ENCODE assay signal across 4 worm cellular contexts in the genomic region with DNA sequence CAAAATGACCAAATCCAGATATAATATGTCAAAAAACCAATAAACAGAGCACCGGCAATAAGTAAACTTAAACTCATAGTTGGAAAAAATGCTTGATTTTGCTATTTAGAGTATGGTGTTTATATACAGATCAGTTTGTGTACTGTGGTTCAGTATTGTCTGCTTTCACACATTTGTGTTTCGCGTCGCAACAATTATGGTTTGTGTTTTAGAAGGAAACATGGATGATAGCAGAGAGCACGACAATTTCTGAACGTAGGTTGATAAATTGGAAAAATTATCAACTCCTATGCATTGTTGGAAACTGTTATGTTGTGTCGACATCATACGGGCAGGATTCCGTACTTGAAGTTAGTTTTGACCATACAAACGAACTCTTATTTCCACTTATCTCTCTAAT.
TF ChIP-seq lines count a peak whose summit lies in the region.

Gene cyp-13A4 (minus strand): TSS at position 77 of the 400 bp plus-strand sequence.

TF ChIP-seq in whole organism, L2 larva, 48 proteins besides CTCF, POLR2A, EP300 and RAD21:
- TF ChIP-seq elt-3 (tag; optimal IDR thresholded peaks at IDR 0.05; lab: Kevin White, UChicago) (no peak), fos-1 (tag; optimal IDR thresholded peaks at IDR 0.05; lab: Kevin White, UChicago) (peak; percentile 10), sma-9 (GFP tag; optimal IDR thresholded peaks at IDR 0.05; lab: Kevin White, UChicago) (peak; percentile 15), sma-9 (tag; optimal IDR thresholded peaks at IDR 0.05; lab: Kevin White, UChicago) (no peak)

TF ChIP-seq in whole organism, L3 larva, 47 proteins besides CTCF, POLR2A, EP300 and RAD21:
- TF ChIP-seq pqm-1 (tag; optimal IDR thresholded peaks at IDR 0.05; lab: Kevin White, UChicago) (peak; percentile 36), daf-12 (tag; optimal IDR thresholded peaks at IDR 0.05; lab: Kevin White, UChicago) (no peak), elt-2 (tag; optimal IDR thresholded peaks at IDR 0.05; lab: Kevin White, UChicago) (peak; percentile 18)

TF ChIP-seq in whole organism, L4 larva, 104 proteins besides CTCF, POLR2A, EP300 and RAD21 (continues in another document):
- no peak for TF ChIP-seq lin-15B (tag; optimal IDR thresholded peaks at IDR 0.05; lab: Kevin White, UChicago)
- peak; percentile 3 for TF ChIP-seq hlh-11 (tag; optimal IDR thresholded peaks at IDR 0.05; lab: Kevin White, UChicago)
- peak; percentile 13 for TF ChIP-seq nhr-102 (tag; optimal IDR thresholded peaks at IDR 0.05; lab: Kevin White, UChicago)
- TF ChIP-seq R02D3.7 (tag; optimal IDR thresholded peaks at IDR 0.05; lab: Kevin White, UChicago): no peak
- TF ChIP-seq ZK546.5 (tag; optimal IDR thresholded peaks at IDR 0.05; lab: Kevin White, UChicago): no peak
- no peak for TF ChIP-seq daf-12 (tag; optimal IDR thresholded peaks at IDR 0.05; lab: Kevin White, UChicago)
- no peak for TF ChIP-seq Y105C5A.15 (GFP tag; IDR thresholded peaks at IDR 0.05; lab: Robert Waterston, UW)
- no peak for TF ChIP-seq cey-2 (tag; optimal IDR thresholded peaks at IDR 0.05; lab: Kevin White, UChicago; ENCODE audit: borderline replicate concordance, insufficient read depth)
- no peak for TF ChIP-seq ztf-11 (tag; optimal IDR thresholded peaks at IDR 0.05; lab: Kevin White, UChicago)
- no peak for TF ChIP-seq daf-8 (GFP tag; IDR thresholded peaks at IDR 0.05; lab: Robert Waterston, UW)
- TF ChIP-seq snpc-4 (tag; optimal IDR thresholded peaks at IDR 0.05; lab: Kevin White, UChicago): no peak
- no peak for TF ChIP-seq Y48G9A.11 (GFP tag; IDR thresholded peaks at IDR 0.05; lab: Robert Waterston, UW)
- no peak for TF ChIP-seq T20F7.1 (GFP tag; optimal IDR thresholded peaks at IDR 0.05; lab: Kevin White, UChicago)
- no peak for TF ChIP-seq nhr-111 (GFP tag; optimal IDR thresholded peaks at IDR 0.05; lab: Kevin White, UChicago)
- TF ChIP-seq spr-3 (GFP tag; optimal IDR thresholded peaks at IDR 0.05; lab: Kevin White, UChicago): no peak
- no peak for TF ChIP-seq hmg-1.1 (GFP tag; IDR thresholded peaks at IDR 0.05; lab: Robert Waterston, UW)
- TF ChIP-seq duxl-1 (tag; optimal IDR thresholded peaks at IDR 0.05; lab: Kevin White, UChicago; ENCODE audit: poor library complexity): no peak
- no peak for TF ChIP-seq mxl-3 (GFP tag; optimal IDR thresholded peaks at IDR 0.05; lab: Kevin White, UChicago)
- no peak for TF ChIP-seq gei-8 (GFP tag; optimal IDR thresholded peaks at IDR 0.05; lab: Kevin White, UChicago)
- TF ChIP-seq egl-27 (tag; optimal IDR thresholded peaks at IDR 0.05; lab: Kevin White, UChicago): no peak
- no peak for TF ChIP-seq nhr-41 (GFP tag; IDR thresholded peaks at IDR 0.05; lab: Robert Waterston, UW)
- no peak for TF ChIP-seq ceh-44 (GFP tag; IDR thresholded peaks at IDR 0.05; lab: Robert Waterston, UW)
- TF ChIP-seq attf-4 (tag; optimal IDR thresholded peaks at IDR 0.05; lab: Kevin White, UChicago): no peak
- no peak for TF ChIP-seq sdz-12 (GFP tag; optimal IDR thresholded peaks at IDR 0.05; lab: Kevin White, UChicago)
- peak in 1 of 2 experiments; percentile 29 for TF ChIP-seq unc-62 (GFP tag; optimal IDR thresholded peaks at IDR 0.05 in 1 of 2; lab: Kevin White, UChicago)
- no peak for TF ChIP-seq unc-62 (tag; optimal IDR thresholded peaks at IDR 0.05; lab: Kevin White, UChicago)
- TF ChIP-seq ZK337.2 (GFP tag; IDR thresholded peaks at IDR 0.05; lab: Robert Waterston, UW): no peak
- TF ChIP-seq ceh-32 (tag; optimal IDR thresholded peaks at IDR 0.05; lab: Kevin White, UChicago; ENCODE audit: poor library complexity): no peak
- peak; percentile 33 for TF ChIP-seq pqm-1 (tag; optimal IDR thresholded peaks at IDR 0.05; lab: Kevin White, UChicago)
- no peak for TF ChIP-seq set-16 (GFP tag; IDR thresholded peaks at IDR 0.05; lab: Robert Waterston, UW)
- no peak for TF ChIP-seq lin-13 (GFP tag; optimal IDR thresholded peaks at IDR 0.05; lab: Kevin White, UChicago)
- no peak for TF ChIP-seq F10B5.3 (tag; optimal IDR thresholded peaks at IDR 0.05; lab: Kevin White, UChicago)
- TF ChIP-seq lim-7 (GFP tag; IDR thresholded peaks at IDR 0.05; lab: Robert Waterston, UW): no peak
- no peak for TF ChIP-seq nhr-25 (tag; optimal IDR thresholded peaks at IDR 0.05; lab: Kevin White, UChicago; ENCODE audit: borderline replicate concordance, insufficient read depth)
- no peak for TF ChIP-seq unc-39 (tag; optimal IDR thresholded peaks at IDR 0.05; lab: Kevin White, UChicago)
- no peak for TF ChIP-seq D1046.2 (GFP tag; IDR thresholded peaks at IDR 0.05; lab: Robert Waterston, UW)
- TF ChIP-seq mdl-1 (tag; optimal IDR thresholded peaks at IDR 0.05; lab: Kevin White, UChicago): no peak
- TF ChIP-seq F49E8.2 (tag; optimal IDR thresholded peaks at IDR 0.05; lab: Kevin White, UChicago; ENCODE audit: borderline replicate concordance): no peak
- no peak for TF ChIP-seq lin-39 (tag; optimal IDR thresholded peaks at IDR 0.05; lab: Kevin White, UChicago)
- TF ChIP-seq dmd-6 (GFP tag; IDR thresholded peaks at IDR 0.05; lab: Robert Waterston, UW): peak; percentile 78
- TF ChIP-seq lir-3 (tag; optimal IDR thresholded peaks at IDR 0.05; lab: Kevin White, UChicago): no peak

TF ChIP-seq in whole organism, young adult, 124 proteins besides CTCF, POLR2A, EP300 and RAD21:
- peak; percentile 80 for TF ChIP-seq nhr-80 (tag; optimal IDR thresholded peaks at IDR 0.05; lab: Kevin White, UChicago)
- no peak for TF ChIP-seq ztf-25 (GFP tag; IDR thresholded peaks at IDR 0.05; lab: Robert Waterston, UW)
TF ChIP-seq in whole organism, young adult: peak in this region for 1.
